Worm (Caenorhabditis elegans) whole organism, young adult: Measurements from ENCODE around the gene cwn-1.

Experiments used
- B0336.3 ChIP-seq: fragments of 200-800 bp; sonication (Bioruptor generic); IDR thresholded peaks from 2 replicates; pipeline ENCODE4 v1.3.6; 2022; ENCODE audit warnings: missing genetic modification characterization, missing compliant biosample characterization
- D2030.7 ChIP-seq: fragments of 200-800 bp; sonication (Bioruptor generic); IDR thresholded peaks from 2 replicates; pipeline ENCODE4 v1.3.6; 2022; ENCODE audit warnings: missing genetic modification reagents, missing genetic modification characterization, missing compliant biosample characterization
- F22D6.2 ChIP-seq: sonication (generic microtip); optimal IDR thresholded peaks from 2 replicates; lab custom pipeline; 2016; ENCODE audit warnings: mild to moderate bottlenecking, missing genetic modification characterization, missing compliant biosample characterization
- F33H1.4 ChIP-seq: fragments of 200-800 bp; sonication (Bioruptor generic); IDR thresholded peaks from 2 replicates; pipeline ENCODE4 v1.3.6; 2022; ENCODE audit warnings: missing genetic modification reagents, missing genetic modification characterization, missing compliant biosample characterization
- T07F8.4 ChIP-seq: sonication (generic microtip); optimal IDR thresholded peaks from 2 replicates; lab custom pipeline; 2016; ENCODE audit warnings: mild to moderate bottlenecking, missing genetic modification characterization, moderate library complexity, missing compliant biosample characterization
- ZK185.1 ChIP-seq: sonication (generic microtip); optimal IDR thresholded peaks from 2 replicates; lab custom pipeline; 2016; ENCODE audit warnings: mild to moderate bottlenecking, missing genetic modification characterization, missing compliant biosample characterization; ENCODE audit not compliant: poor library complexity, severe bottlenecking
- attf-3 ChIP-seq: fragments of 200-800 bp; sonication (Bioruptor generic); conservative IDR thresholded peaks from 2 replicates; pipeline ENCODE4 v1.3.6; 2022; ENCODE audit warnings: missing genetic modification reagents, missing genetic modification characterization, missing compliant biosample characterization
- attf-5 ChIP-seq: fragments of 200-800 bp; sonication (Bioruptor generic); optimal IDR thresholded peaks from 2 replicates; lab custom pipeline; 2018; ENCODE audit warnings: mild to moderate bottlenecking, missing genetic modification characterization, missing compliant biosample characterization
- ceh-100 ChIP-seq: fragments of 200-800 bp; sonication (Bioruptor generic); IDR thresholded peaks from 2 replicates; pipeline ENCODE4 v1.3.6; 2022; ENCODE audit warnings: missing genetic modification reagents, missing genetic modification characterization, missing compliant biosample characterization
- ceh-40 ChIP-seq: fragments of 200-800 bp; sonication (Bioruptor generic); IDR thresholded peaks from 2 replicates; pipeline ENCODE4 v1.3.6; 2022; ENCODE audit warnings: missing genetic modification characterization, missing compliant biosample characterization
- ceh-91 ChIP-seq: fragments of 200-800 bp; sonication (Bioruptor generic); IDR thresholded peaks from 2 replicates; pipeline ENCODE4 v1.3.6; 2022; ENCODE audit warnings: missing genetic modification reagents, missing genetic modification characterization, missing compliant biosample characterization
- chd-7 ChIP-seq: sonication (generic microtip); optimal IDR thresholded peaks from 2 replicates; lab custom pipeline; 2016; ENCODE audit warnings: mild to moderate bottlenecking, missing genetic modification characterization, moderate library complexity, missing compliant biosample characterization
- die-1 ChIP-seq: sonication (generic microtip); optimal IDR thresholded peaks from 2 replicates; lab custom pipeline; 2016; ENCODE audit warnings: missing genotype, mild to moderate bottlenecking, missing genetic modification characterization, missing compliant biosample characterization
- dox-1 ChIP-seq: fragments of 200-800 bp; sonication (Bioruptor generic); IDR thresholded peaks from 2 replicates; pipeline ENCODE4 v1.3.6; 2022; ENCODE audit warnings: missing genetic modification reagents, missing genetic modification characterization, missing compliant biosample characterization
- dpff-1 ChIP-seq: sonication (generic microtip); optimal IDR thresholded peaks from 2 replicates; lab custom pipeline; 2017; ENCODE audit warnings: mild to moderate bottlenecking, missing genetic modification characterization, missing compliant biosample characterization
- dpl-1 ChIP-seq: fragments of 150-350 bp; optimal IDR thresholded peaks from 2 replicates; lab custom pipeline; 2014; ENCODE audit warnings: missing biosample characterization, missing genetic modification reagents, missing genetic modification characterization
- efl-1 ChIP-seq: fragments of 150-350 bp; optimal IDR thresholded peaks from 2 replicates; lab custom pipeline; 2014; ENCODE audit warnings: missing biosample characterization, missing genetic modification reagents, missing genetic modification characterization
- egrh-3 ChIP-seq: fragments of 200-800 bp; sonication (Bioruptor generic); IDR thresholded peaks from 2 replicates; pipeline ENCODE4 v1.3.6; 2022; ENCODE audit warnings: missing genetic modification reagents, missing genetic modification characterization, missing compliant biosample characterization
- hrde-1 ChIP-seq: sonication (generic microtip); optimal IDR thresholded peaks from 2 replicates; lab custom pipeline; 2016; ENCODE audit warnings: missing genetic modification characterization, mild to moderate bottlenecking, missing compliant biosample characterization, moderate library complexity, missing genotype, missing genetic modification reagents, borderline replicate concordance
- lag-1 ChIP-seq: fragments of 200-800 bp; sonication (Bioruptor generic); IDR thresholded peaks from 2 replicates; pipeline ENCODE4 v1.3.6; 2022; ENCODE audit warnings: missing genetic modification reagents, missing genetic modification characterization, missing compliant biosample characterization
- let-526 ChIP-seq: fragments of 200-800 bp; sonication (Bioruptor generic); IDR thresholded peaks from 2 replicates; pipeline ENCODE4 v1.3.6; 2022; ENCODE audit warnings: missing genetic modification reagents, missing genetic modification characterization, missing compliant biosample characterization
- lin-35 ChIP-seq, 3 experiments: fragments of 150-350 bp in 2 of 3; sonication (generic microtip) in 1 of 3; optimal IDR thresholded peaks; 2 replicates each; lab custom pipeline; 2014 to 2018; ENCODE audit warnings: missing biosample characterization in 3 of 3, missing genetic modification characterization in 3 of 3, missing genetic modification reagents in 3 of 3
- lin-40 ChIP-seq: sonication (generic microtip); optimal IDR thresholded peaks from 2 replicates; lab custom pipeline; 2016; ENCODE audit warnings: missing genetic modification characterization, mild to moderate bottlenecking, missing compliant biosample characterization, missing genotype, missing genetic modification reagents
- lin-54 ChIP-seq: fragments of 200-800 bp; sonication (Bioruptor generic); optimal IDR thresholded peaks from 2 replicates; lab custom pipeline; 2018; ENCODE audit warnings: mild to moderate bottlenecking, missing genetic modification characterization, missing compliant biosample characterization
- lir-1 ChIP-seq: fragments of 200-800 bp; sonication (Bioruptor generic); conservative IDR thresholded peaks from 2 replicates; pipeline ENCODE4 v1.3.6; 2022; ENCODE audit warnings: missing genetic modification reagents, missing genetic modification characterization, missing compliant biosample characterization
- mes-4 ChIP-seq: sonication (generic microtip); optimal IDR thresholded peaks from 2 replicates; lab custom pipeline; 2016; ENCODE audit warnings: missing genotype, missing genetic modification characterization, missing compliant biosample characterization
- nfyb-1 ChIP-seq: fragments of 200-800 bp; sonication (Bioruptor generic); IDR thresholded peaks from 2 replicates; pipeline ENCODE4 v1.3.6; 2022; ENCODE audit warnings: missing genetic modification reagents, missing genetic modification characterization, missing compliant biosample characterization
- nhr-120 ChIP-seq: fragments of 200-800 bp; sonication (Bioruptor generic); IDR thresholded peaks from 2 replicates; pipeline ENCODE4 v1.3.6; 2022; ENCODE audit warnings: missing genetic modification characterization, missing compliant biosample characterization
- nhr-90 ChIP-seq: sonication (generic microtip); optimal IDR thresholded peaks from 2 replicates; lab custom pipeline; 2016; ENCODE audit warnings: missing genotype, mild to moderate bottlenecking, missing genetic modification characterization, missing compliant biosample characterization
- rcor-1 ChIP-seq: fragments of 200-800 bp; sonication (Bioruptor generic); IDR thresholded peaks from 2 replicates; pipeline ENCODE4 v1.3.6; 2022; ENCODE audit warnings: missing genetic modification reagents, missing genetic modification characterization, missing compliant biosample characterization
- snpc-1.3 ChIP-seq: sonication (generic microtip); optimal IDR thresholded peaks from 2 replicates; lab custom pipeline; 2017; ENCODE audit warnings: missing genetic modification characterization, mild to moderate bottlenecking, missing compliant biosample characterization, antibody characterized with exemption, moderate library complexity, missing genotype, missing genetic modification reagents; ENCODE audit not compliant: insufficient read depth
- sptf-2 ChIP-seq: fragments of 200-800 bp; sonication (Bioruptor generic); optimal IDR thresholded peaks from 2 replicates; lab custom pipeline; 2018; ENCODE audit warnings: mild to moderate bottlenecking, missing genetic modification characterization, missing compliant biosample characterization
- tbp1 ChIP-seq: fragments of 200-800 bp; sonication (Bioruptor generic); optimal IDR thresholded peaks from 2 replicates; lab custom pipeline; 2018; ENCODE audit warnings: mild to moderate bottlenecking, missing genetic modification characterization, missing compliant biosample characterization
- tbx-9 ChIP-seq: sonication (generic microtip); optimal IDR thresholded peaks from 2 replicates; lab custom pipeline; 2016; ENCODE audit warnings: borderline replicate concordance, missing genetic modification characterization, inconsistent platforms, missing compliant biosample characterization
- zfh-2 ChIP-seq: fragments of 200-800 bp; sonication (Bioruptor generic); conservative IDR thresholded peaks from 2 replicates; pipeline ENCODE4 v1.3.6; 2022; ENCODE audit warnings: missing genetic modification reagents, missing genetic modification characterization, missing compliant biosample characterization
- zim-3 ChIP-seq: sonication (generic microtip); optimal IDR thresholded peaks from 2 replicates; lab custom pipeline; 2017; ENCODE audit warnings: mild to moderate bottlenecking, missing genetic modification characterization, moderate library complexity, missing compliant biosample characterization
- ztf-22 ChIP-seq: fragments of 200-800 bp; sonication (Bioruptor generic); optimal IDR thresholded peaks from 2 replicates; lab custom pipeline; 2018; ENCODE audit warnings: mild to moderate bottlenecking, missing genetic modification characterization, moderate library complexity, missing compliant biosample characterization

Gene cwn-1

ce11 chrII:116916-117315 is 16.5 kb downstream of the cwn-1 start, which contains the start of gene srt-54 (continued):
- no peak for TF ChIP-seq efl-1 (GFP tag; lab: Kevin White, UChicago)
- no peak for TF ChIP-seq nfyb-1 (GFP tag; lab: Robert Waterston, UW)

DNA sequence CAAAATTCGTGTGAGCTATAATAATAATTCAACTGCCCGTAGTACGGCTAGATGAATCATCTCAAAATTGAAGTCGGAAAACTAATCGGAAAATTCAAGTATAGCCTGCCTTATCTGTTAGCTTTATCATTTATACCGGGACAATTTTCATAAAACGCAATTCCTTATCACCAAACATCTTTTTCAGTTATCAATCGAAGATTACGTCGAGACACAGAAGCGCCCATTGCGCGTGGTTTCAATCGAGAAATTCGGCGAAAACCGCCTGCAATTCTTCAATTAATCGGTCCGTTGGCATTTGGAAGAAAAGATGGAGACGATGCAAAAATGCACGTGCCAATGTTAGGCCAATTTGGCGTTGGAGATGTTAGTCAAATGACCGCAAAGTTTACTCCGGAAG is 21.2 kb downstream of the cwn-1 start:
- no peak for TF ChIP-seq nhr-90
- TF ChIP-seq sptf-2 (GFP tag; lab: Kevin White, UChicago) = no peak

- TF ChIP-seq hrde-1 (tag; lab: Kevin White, UChicago) (no peak), lin-40 (tag; lab: Kevin White, UChicago) (no peak), snpc-1.3 (tag; lab: Kevin White, UChicago) (no peak), F33H1.4 (GFP tag; lab: Robert Waterston, UW) (no peak), let-526 (GFP tag; lab: Robert Waterston, UW) (no peak), tbp1 (GFP tag; lab: Kevin White, UChicago) (no peak)
- TF ChIP-seq, all 124 proteins: peak for 0
These were observed 22.1 kb downstream of the cwn-1 start, which contains the start of gene C50D2.1 for ce11 chrII:111267-111666. TSS of gene C50D2.1 (plus strand) at chrII:111567.

ce11 chrII:108865-109264 is 24.5 kb downstream of the cwn-1 start, which contains the start of gene C50D2.2:
TSS of gene C50D2.2 (plus strand) at chrII:109165.
- TF ChIP-seq ceh-40 = no peak
- no peak for TF ChIP-seq dpff-1
- no peak for TF ChIP-seq dpl-1 (GFP tag; lab: Kevin White, UChicago)

ce11 chrII:107703-108102 is 25.7 kb downstream of the cwn-1 start:
- TF ChIP-seq ceh-100 (GFP tag; lab: Robert Waterston, UW) (no peak), ztf-22 (GFP tag; lab: Kevin White, UChicago) (no peak), lag-1 (GFP tag; lab: Robert Waterston, UW) (no peak), lir-1 (GFP tag; lab: Robert Waterston, UW) (no peak), B0336.3 (no peak), chd-7 (tag; lab: Kevin White, UChicago) (no peak), attf-5 (GFP tag; lab: Kevin White, UChicago) (no peak)
- TF ChIP-seq, all 124 proteins: peak for 0

DNA sequence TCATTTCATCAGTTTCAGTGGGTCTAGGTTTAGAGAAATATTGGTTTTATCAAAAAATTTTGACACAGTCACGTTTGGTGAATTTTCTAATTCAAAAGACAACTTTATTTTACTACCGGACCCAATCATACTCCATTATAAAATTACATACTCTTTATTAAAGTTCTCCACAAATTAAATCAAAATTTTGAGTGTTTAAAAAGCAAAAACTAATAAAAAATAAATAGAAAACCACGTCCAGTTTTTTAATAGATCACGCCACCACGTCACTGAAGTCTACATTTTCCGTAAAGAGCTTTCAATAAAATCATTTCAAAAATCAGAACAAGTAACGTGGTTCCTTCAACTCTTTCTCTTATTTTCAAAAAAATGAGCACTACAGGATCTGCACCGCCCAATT is 27.5 kb downstream of the cwn-1 start, which contains the start of gene txt-1:
txt-1 (plus strand) TSS at position 301 of the 400 bp plus-strand sequence.
- no peak for TF ChIP-seq D2030.7 (GFP tag; lab: Robert Waterston, UW)

- no peak for TF ChIP-seq zim-3 (tag; lab: Kevin White, UChicago)
- 0 out of 2 replicates have a peak, but pooled peaks have one; percentile 5 for TF ChIP-seq dox-1
- TF ChIP-seq tbx-9 (tag; lab: Kevin White, UChicago) = no peak
- TF ChIP-seq egrh-3 (GFP tag; lab: Robert Waterston, UW) = peak; percentile 62; the same call in 1 of the 2 replicates
- no peak for TF ChIP-seq let-526 (GFP tag; lab: Robert Waterston, UW)
- TF ChIP-seq F22D6.2 (tag; lab: Kevin White, UChicago) = no peak
- no peak for TF ChIP-seq ZK185.1
- TF ChIP-seq rcor-1 (GFP tag; lab: Robert Waterston, UW) = no peak
- TF ChIP-seq lin-54 (GFP tag; lab: Kevin White, UChicago) = no peak
- no peak for TF ChIP-seq T07F8.4 (tag; lab: Kevin White, UChicago)
- no peak for TF ChIP-seq B0336.3
- TF ChIP-seq F33H1.4 (GFP tag; lab: Robert Waterston, UW) = no peak
- no peak for TF ChIP-seq nhr-120 (GFP tag; lab: Robert Waterston, UW)
- peak; percentile 71 for TF ChIP-seq zfh-2 (GFP tag; lab: Robert Waterston, UW)
- TF ChIP-seq attf-3 (GFP tag; lab: Robert Waterston, UW) = no peak
- TF ChIP-seq mes-4 (tag; lab: Kevin White, UChicago) = no peak
- 0 out of 2 replicates have a peak, but pooled peaks have one; percentile 8 for TF ChIP-seq ceh-91 (GFP tag; lab: Robert Waterston, UW)
- no peak for TF ChIP-seq die-1 (tag; lab: Kevin White, UChicago)
- no peak for TF ChIP-seq lin-35 (GFP tag; optimal IDR thresholded peaks at IDR 0.05; lab: Kevin White, UChicago)
These were observed 28.0 kb downstream of the cwn-1 start for ce11 chrII:105327-105882.
